Worm (Caenorhabditis elegans): ENCODE data around the gene srd-20.

- no peak for TF ChIP-seq ceh-9 (tag; optimal IDR thresholded peaks at IDR 0.05)
- no peak for TF ChIP-seq nhr-11 (tag; optimal IDR thresholded peaks at IDR 0.05)
- no peak for TF ChIP-seq nhr-25 (tag; optimal IDR thresholded peaks at IDR 0.05)
- no peak for TF ChIP-seq ztf-11 (tag; optimal IDR thresholded peaks at IDR 0.05)
- no peak for TF ChIP-seq ceh-82 (tag; optimal IDR thresholded peaks at IDR 0.05)
- TF ChIP-seq pqm-1 (tag; optimal IDR thresholded peaks at IDR 0.05), result no peak
- no peak for TF ChIP-seq nhr-237 (tag; optimal IDR thresholded peaks at IDR 0.05)
- TF ChIP-seq ceh-16 (tag; optimal IDR thresholded peaks at IDR 0.05), result no peak
- no peak for TF ChIP-seq ztf-4 (tag; optimal IDR thresholded peaks at IDR 0.05)
These were observed 40.4 kb downstream of the srd-20 start, which contains the start of gene Y38A10A.7 for ce11 chrV:6095829-6096228.
